Fruit fly (Drosophila melanogaster): Measurements from ENCODE around the gene Atac3.

The Atac3 gene

DNA sequence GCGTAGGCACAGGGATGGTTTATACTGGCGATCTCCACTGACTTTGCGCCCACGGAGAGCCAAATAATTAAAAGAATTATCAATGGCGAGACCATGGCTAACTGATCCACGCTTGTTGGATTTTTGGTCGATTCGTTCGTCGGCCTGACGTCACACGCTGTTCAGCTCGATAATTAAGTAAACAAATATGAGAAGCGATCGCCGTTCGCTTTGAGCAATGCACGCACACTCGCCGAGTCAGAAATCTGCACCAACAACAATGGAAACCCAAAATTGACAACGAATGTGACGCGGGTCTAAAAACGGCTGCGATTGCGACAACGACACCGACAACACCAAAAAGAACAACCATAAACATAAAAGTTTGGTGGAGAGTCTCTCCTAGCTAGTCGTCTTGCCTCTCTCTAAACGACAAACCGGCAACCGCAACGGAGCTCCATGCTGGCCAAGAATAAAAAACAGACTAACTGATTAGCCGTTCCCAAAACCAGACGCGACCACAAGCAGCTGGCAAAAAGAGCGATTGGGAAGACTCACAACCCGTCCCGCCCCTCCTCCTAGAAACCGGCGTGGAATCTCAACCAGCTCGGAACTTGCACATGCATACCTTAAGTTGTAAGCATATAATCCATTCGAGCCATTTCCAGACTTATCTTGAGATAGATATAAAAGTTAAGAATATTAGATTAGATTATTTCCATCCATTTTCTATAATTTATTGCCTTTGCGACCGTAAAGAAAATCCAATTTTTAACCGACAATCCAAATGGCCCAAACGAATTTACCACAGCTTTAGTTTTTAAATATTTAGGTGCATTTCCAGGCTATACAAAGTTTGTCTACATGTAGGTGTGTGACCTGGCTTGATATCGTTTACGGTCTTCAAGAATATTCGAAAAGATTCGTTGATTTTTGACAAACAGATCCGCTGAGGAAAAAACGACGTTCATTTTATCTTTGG lies 4.3 kb upstream of the Atac3 start, which contains the start of gene mthl9 (continued):
- TF ChIP-seq CG10147 (GFP tag; optimal IDR thresholded peaks at IDR 0.05) (peak; percentile 27), CG10462 (GFP tag; optimal IDR thresholded peaks at IDR 0.05) (no peak), gce (GFP tag; IDR thresholded peaks at IDR 0.05) (peak; percentile 38; the same call in 1 of the 3 replicates), z (GFP tag; IDR thresholded peaks at IDR 0.05) (no peak), aop (GFP tag; IDR thresholded peaks at IDR 0.05) (no peak), bsh (GFP tag; optimal IDR thresholded peaks at IDR 0.05) (no peak), wdn (GFP tag; IDR thresholded peaks at IDR 0.05) (no peak), CG13123 (GFP tag; optimal IDR thresholded peaks at IDR 0.05) (no peak), vnd (GFP tag; IDR thresholded peaks at IDR 0.05; ENCODE audit: partially characterized antibody) (0 out of 3 replicates have a peak, but pooled peaks have one; percentile 26), fu2 (GFP tag; optimal IDR thresholded peaks at IDR 0.05) (no peak), pzg (GFP tag; optimal IDR thresholded peaks at IDR 0.05) (peak; percentile 9), CG18011 (GFP tag; optimal IDR thresholded peaks at IDR 0.05) (no peak), knrl (GFP tag; IDR thresholded peaks at IDR 0.05; ENCODE audit: partially characterized antibody) (no peak), CG15514 (GFP tag; optimal IDR thresholded peaks at IDR 0.05) (peak; percentile 77), CG10267 (tag; optimal IDR thresholded peaks at IDR 0.05) (no peak), Poxn (GFP tag; IDR thresholded peaks at IDR 0.05) (no peak), Hsf (GFP tag; optimal IDR thresholded peaks at IDR 0.05) (no peak), CG2120 (GFP tag; optimal IDR thresholded peaks at IDR 0.05) (no peak), Trl (optimal IDR thresholded peaks at IDR 0.05) (peak in 1 of 2 experiments; percentile 75), Trl (GFP tag; optimal IDR thresholded peaks at IDR 0.05) (peak; percentile 41), CG13424 (tag; optimal IDR thresholded peaks at IDR 0.05) (no peak), ac (GFP tag; optimal IDR thresholded peaks at IDR 0.05) (no peak), CG12155 (GFP tag; optimal IDR thresholded peaks at IDR 0.05) (peak; percentile 53), usp (GFP tag; optimal IDR thresholded peaks at IDR 0.05) (no peak), CG15696 (tag; optimal IDR thresholded peaks at IDR 0.05) (no peak), kni (GFP tag; optimal IDR thresholded peaks at IDR 0.05) (peak; percentile 16), insv (GFP tag; optimal IDR thresholded peaks at IDR 0.05) (no peak), D19A (tag; optimal IDR thresholded peaks at IDR 0.05) (no peak), Myb (GFP tag; optimal IDR thresholded peaks at IDR 0.05) (peak; percentile 84), CG11504 (tag; optimal IDR thresholded peaks at IDR 0.05) (no peak), Xrp1 (GFP tag; IDR thresholded peaks at IDR 0.05) (no peak), H15 (GFP tag; IDR thresholded peaks at IDR 0.05) (no peak), CG2875 (GFP tag; optimal IDR thresholded peaks at IDR 0.05) (no peak), dmrt11E (tag; optimal IDR thresholded peaks at IDR 0.05) (no peak), fd3F (GFP tag; optimal IDR thresholded peaks at IDR 0.05) (no peak), NFAT (GFP tag; IDR thresholded peaks at IDR 0.05) (peak; percentile 30; the same call in 1 of the 2 replicates), CG4707 (GFP tag; optimal IDR thresholded peaks at IDR 0.05) (no peak), croc (GFP tag; conservative IDR thresholded peaks at IDR 0.05) (no peak), CG14860 (GFP tag; IDR thresholded peaks at IDR 0.05; ENCODE audit: partially characterized antibody) (no peak), tap (tag; optimal IDR thresholded peaks at IDR 0.05) (peak; percentile 11), H2.0 (GFP tag; IDR thresholded peaks at IDR 0.05) (no peak), CG7786 (GFP tag; optimal IDR thresholded peaks at IDR 0.05) (no peak), GATAe (GFP tag; conservative IDR thresholded peaks at IDR 0.05) (peak; percentile 24; the same call in 1 of the 2 replicates), CG11696 (GFP tag; IDR thresholded peaks at IDR 0.05) (no peak; the same call in 1 of the 2 replicates), CTCF (GFP tag; optimal IDR thresholded peaks at IDR 0.05) (peak; percentile 80), br (optimal IDR thresholded peaks at IDR 0.05) (no peak), seq (GFP tag; IDR thresholded peaks at IDR 0.05) (0 out of 2 replicates have a peak, but pooled peaks have one; percentile 19), CG1529 (GFP tag; optimal IDR thresholded peaks at IDR 0.05) (no peak), Sry-δ (GFP tag; optimal IDR thresholded peaks at IDR 0.05) (no peak), twi (tag; optimal IDR thresholded peaks at IDR 0.05) (no peak)
